Worm (Caenorhabditis elegans) whole organism, L4 larva: ENCODE results near the gene fipr-3.

Source experiments
- Y105C5A.15 ChIP-seq: fragments of 200-800 bp; sonication (Bioruptor generic); IDR thresholded peaks from 2 replicates; pipeline ENCODE4 v1.3.6; 2022; ENCODE audit warnings: missing genetic modification characterization, missing compliant biosample characterization
- lsy-2 ChIP-seq, 2 experiments: fragments of 150-350 bp in 1 of 2; sonication (generic microtip) in 1 of 2; optimal IDR thresholded peaks; 2 replicates each; lab custom pipeline; 2014 to 2017; ENCODE audit warnings: missing biosample characterization in 2 of 2, missing genetic modification characterization in 2 of 2

fipr-3 gene

ce11 chrX:14470687-14471086, 47.5 kb downstream of the fipr-3 start, which contains the start of gene M163.10 (continued):
- TF ChIP-seq lsy-2 (tag; optimal IDR thresholded peaks at IDR 0.05; lab: Kevin White, UChicago), result no peak
- TF ChIP-seq Y105C5A.15 (GFP tag; lab: Robert Waterston, UW), result no peak
- TF ChIP-seq, all 104 proteins: peak for 0
